Worm (Caenorhabditis elegans) whole organism, young adult: ENCODE data around the gene Y39A1A.17.

ENCODE experiments used
- F37B4.10 ChIP-seq: fragments of 200-800 bp; sonication (Bioruptor generic); IDR thresholded peaks from 2 replicates; pipeline ENCODE4 v1.3.6; 2022; ENCODE audit warnings: missing genetic modification characterization, missing compliant biosample characterization
- F39B2.1 ChIP-seq: fragments of 200-800 bp; sonication (Bioruptor generic); IDR thresholded peaks from 2 replicates; pipeline ENCODE4 v1.3.6; 2022; ENCODE audit warnings: missing genetic modification reagents, missing genetic modification characterization, missing compliant biosample characterization
- F52B5.7 ChIP-seq: sonication (generic microtip); optimal IDR thresholded peaks from 2 replicates; lab custom pipeline; 2016; ENCODE audit warnings: mild to moderate bottlenecking, missing genetic modification characterization, missing compliant biosample characterization
- cebp-2 ChIP-seq: fragments of 200-800 bp; sonication (Bioruptor generic); IDR thresholded peaks from 2 replicates; pipeline ENCODE4 v1.3.6; 2022; ENCODE audit warnings: missing genetic modification characterization, missing compliant biosample characterization
- pha-4 ChIP-seq: fragments of 150-350 bp; sonication (generic microtip); optimal IDR thresholded peaks from 2 replicates; lab custom pipeline; 2014; ENCODE audit warnings: missing biosample characterization, missing genetic modification reagents, missing genetic modification characterization
- unc-62 ChIP-seq: fragments of 150-350 bp; optimal IDR thresholded peaks from 2 replicates; lab custom pipeline; 2014; ENCODE audit warnings: missing biosample characterization, missing genetic modification reagents, missing genetic modification characterization

ce11 chrIII:10653479-10653878, 37.4 kb downstream of the Y39A1A.17 start:
- no peak for TF ChIP-seq unc-62 (GFP tag; lab: Kevin White, UChicago)
- TF ChIP-seq pha-4 (tag; lab: Kevin White, UChicago), result no peak
- TF ChIP-seq cebp-2 (GFP tag; lab: Robert Waterston, UW), result no peak
- no peak for TF ChIP-seq F37B4.10 (GFP tag; lab: Robert Waterston, UW)
- no peak for TF ChIP-seq F52B5.7 (tag; lab: Kevin White, UChicago)
- no peak for TF ChIP-seq F39B2.1 (GFP tag; lab: Robert Waterston, UW)
